Fruit fly (Drosophila melanogaster) Kc167 (cell line): Measurements from ENCODE around the gene CG7294.

Source experiments
- h ChIP-seq: fragments of >200 bp; optimal IDR thresholded peaks from 3 replicates; lab custom pipeline; 2018; ENCODE audit warnings: missing external identifiers
- psq ChIP-seq: fragments of >200 bp; optimal IDR thresholded peaks from 2 replicates; lab custom pipeline; 2017; ENCODE audit warnings: missing external identifiers

DNA sequence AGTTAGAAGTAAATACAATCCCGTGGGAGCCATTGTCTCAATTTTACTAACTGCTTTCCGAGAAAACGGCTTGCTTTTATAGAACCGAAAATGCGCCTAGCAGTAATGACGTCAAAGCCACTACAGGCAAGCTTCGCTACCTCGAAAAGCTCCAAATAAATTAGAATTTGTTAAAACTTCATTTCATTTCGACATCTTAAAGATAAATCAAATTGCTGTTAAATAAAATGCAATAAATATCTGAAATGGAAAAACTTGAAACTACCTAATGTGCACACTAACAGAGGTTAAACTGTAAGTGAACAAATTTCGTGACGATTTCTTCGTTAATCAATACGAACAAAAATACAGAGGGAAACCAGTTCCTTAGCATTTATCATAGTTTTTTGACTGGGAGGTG is 8.9 kb upstream of the CG7294 start, which contains the start of gene CG7300:
- no peak for TF ChIP-seq psq
- TF ChIP-seq h (lab: Kevin White, UChicago): no peak
